Worm (Caenorhabditis elegans) whole organism, L1 larva: ENCODE results near the gene F08H9.4.
A peak's percentile ranks its signal among the peaks of the same experiment; 100 is the strongest.

Source experiments
- C34B4.2 ChIP-seq: sonication (generic microtip); optimal IDR thresholded peaks from 2 replicates; lab custom pipeline; 2017; ENCODE audit warnings: mild to moderate bottlenecking, missing genetic modification characterization, missing compliant biosample characterization
- Y116A8C.19 ChIP-seq: sonication (generic microtip); optimal IDR thresholded peaks from 2 replicates; lab custom pipeline; 2016; ENCODE audit warnings: missing compliant biosample characterization, missing genetic modification characterization, borderline replicate concordance
- aly-2 ChIP-seq: fragments of 150-350 bp; optimal IDR thresholded peaks from 2 replicates; lab custom pipeline; 2014; ENCODE audit warnings: missing biosample characterization, missing genetic modification characterization
- ama-1 ChIP-seq: fragments of 150-350 bp; optimal IDR thresholded peaks from 2 replicates; lab custom pipeline; 2014
- blmp-1 ChIP-seq: fragments of 150-350 bp; optimal IDR thresholded peaks from 2 replicates; lab custom pipeline; 2014; ENCODE audit warnings: missing biosample characterization, missing genetic modification characterization
- ceh-88 ChIP-seq: fragments of 200-800 bp; sonication (Bioruptor generic); IDR thresholded peaks from 2 replicates; pipeline ENCODE4 v1.3.6; 2022; ENCODE audit warnings: missing genetic modification characterization, missing compliant biosample characterization
- efl-1 ChIP-seq, 4 experiments: fragments of 150-350 bp; optimal IDR thresholded peaks in 3 of 4; peaks in 1 of 4; 1 replicate in 1 of 4; 2 replicates in 3 of 4; lab custom pipeline; 2014; ENCODE audit warnings: missing biosample characterization in 2 of 4, missing genetic modification characterization in 2 of 4, missing genetic modification reagents in 2 of 4
- elt-2 ChIP-seq: sonication (generic microtip); optimal IDR thresholded peaks from 2 replicates; lab custom pipeline; 2016; ENCODE audit warnings: missing genetic modification characterization, mild to moderate bottlenecking, inconsistent platforms, missing compliant biosample characterization, missing genetic modification reagents
- fkh-10 ChIP-seq: sonication (generic microtip); optimal IDR thresholded peaks from 2 replicates; lab custom pipeline; 2017; ENCODE audit warnings: missing biosample characterization, missing genetic modification reagents, missing genetic modification characterization
- grh-1 ChIP-seq: fragments of 200-800 bp; sonication (Bioruptor generic); IDR thresholded peaks from 2 replicates; pipeline ENCODE4 v1.3.6; 2022; ENCODE audit warnings: missing genetic modification reagents, missing genetic modification characterization, missing compliant biosample characterization
- hlh-17 ChIP-seq: fragments of 200-800 bp; sonication (Bioruptor generic); optimal IDR thresholded peaks from 2 replicates; lab custom pipeline; 2018; ENCODE audit warnings: missing genetic modification characterization, mild to moderate bottlenecking, missing compliant biosample characterization, moderate library complexity, borderline replicate concordance
- hlh-4 ChIP-seq: sonication (generic microtip); optimal IDR thresholded peaks from 2 replicates; lab custom pipeline; 2016; ENCODE audit warnings: mild to moderate bottlenecking, missing genetic modification characterization, missing compliant biosample characterization
- hpl-2 ChIP-seq: fragments of 150-350 bp; optimal IDR thresholded peaks from 2 replicates; lab custom pipeline; 2014; ENCODE audit warnings: missing biosample characterization, missing genetic modification reagents, missing genetic modification characterization
- irx-1 ChIP-seq: sonication (generic microtip); optimal IDR thresholded peaks from 2 replicates; lab custom pipeline; 2016; ENCODE audit warnings: missing genetic modification characterization, missing compliant biosample characterization
- lin-14 ChIP-seq: fragments of 200-800 bp; sonication (Bioruptor generic); optimal IDR thresholded peaks from 2 replicates; lab custom pipeline; 2018; ENCODE audit warnings: mild to moderate bottlenecking, missing genetic modification characterization, moderate library complexity, missing compliant biosample characterization
- mdl-1 ChIP-seq, 2 experiments: fragments of 150-350 bp; optimal IDR thresholded peaks; 2 replicates each; lab custom pipeline; 2014 to 2017; ENCODE audit warnings: missing biosample characterization in 2 of 2, missing genetic modification characterization in 2 of 2, inconsistent platforms in 1 of 2
- mep-1 ChIP-seq: fragments of 150-350 bp; optimal IDR thresholded peaks from 2 replicates; lab custom pipeline; 2014; ENCODE audit warnings: missing biosample characterization, missing genetic modification characterization
- nhr-11 ChIP-seq: fragments of 150-350 bp; optimal IDR thresholded peaks from 2 replicates; lab custom pipeline; 2014; ENCODE audit warnings: missing biosample characterization, missing genetic modification characterization
- nhr-12 ChIP-seq: sonication (generic microtip); optimal IDR thresholded peaks from 2 replicates; lab custom pipeline; 2017; ENCODE audit warnings: missing biosample characterization, missing genetic modification characterization
- nhr-19 ChIP-seq: fragments of 200-800 bp; sonication (Bioruptor generic); conservative IDR thresholded peaks from 2 replicates; pipeline ENCODE4 v1.3.6; 2022; ENCODE audit warnings: missing genetic modification characterization, missing compliant biosample characterization
- nhr-237 ChIP-seq: fragments of 150-350 bp; optimal IDR thresholded peaks from 2 replicates; lab custom pipeline; 2014; ENCODE audit warnings: missing biosample characterization, missing genetic modification characterization
- nhr-76 ChIP-seq: sonication (generic microtip); optimal IDR thresholded peaks from 2 replicates; lab custom pipeline; 2017; ENCODE audit warnings: missing biosample characterization, missing genetic modification characterization
- nhr-85 ChIP-seq: sonication (generic microtip); peaks from one replicate; lab custom pipeline; 2016; ENCODE audit warnings: missing genetic modification characterization, inconsistent platforms, missing compliant biosample characterization
- nhr-90 ChIP-seq: sonication (generic microtip); optimal IDR thresholded peaks from 2 replicates; lab custom pipeline; 2016; ENCODE audit warnings: mild to moderate bottlenecking, missing genetic modification characterization, missing compliant biosample characterization; ENCODE audit not compliant: poor library complexity
- pag-3 ChIP-seq: sonication (generic microtip); optimal IDR thresholded peaks from 2 replicates; lab custom pipeline; 2017; ENCODE audit warnings: missing genetic modification characterization, mild to moderate bottlenecking, missing compliant biosample characterization, antibody characterized with exemption, borderline replicate concordance; ENCODE audit not compliant: insufficient read depth
- pax-3 ChIP-seq: fragments of 200-800 bp; sonication (Bioruptor generic); optimal IDR thresholded peaks from 2 replicates; lab custom pipeline; 2018; ENCODE audit warnings: mild to moderate bottlenecking, missing genetic modification characterization, moderate library complexity, missing compliant biosample characterization
- rnt-1 ChIP-seq: sonication (generic microtip); optimal IDR thresholded peaks from 2 replicates; lab custom pipeline; 2016; ENCODE audit warnings: mild to moderate bottlenecking, missing genetic modification characterization, moderate library complexity, missing compliant biosample characterization
- snpc-4 ChIP-seq: fragments of 150-350 bp; optimal IDR thresholded peaks from 2 replicates; lab custom pipeline; 2014; ENCODE audit warnings: missing biosample characterization, missing genetic modification characterization
- sox-4 ChIP-seq: sonication (generic microtip); optimal IDR thresholded peaks from 2 replicates; lab custom pipeline; 2016; ENCODE audit warnings: missing genetic modification characterization, missing compliant biosample characterization
- sptf-1 ChIP-seq: fragments of 150-350 bp; optimal IDR thresholded peaks from 2 replicates; lab custom pipeline; 2014; ENCODE audit warnings: missing biosample characterization, missing genetic modification characterization
- tlp-1 ChIP-seq: fragments of 150-350 bp; optimal IDR thresholded peaks from 2 replicates; lab custom pipeline; 2014; ENCODE audit warnings: missing biosample characterization, missing genetic modification characterization
- unc-130 ChIP-seq: fragments of 150-350 bp; optimal IDR thresholded peaks from 2 replicates; lab custom pipeline; 2017; ENCODE audit warnings: missing biosample characterization, missing genetic modification characterization, inconsistent platforms
- unc-62 ChIP-seq: fragments of 150-350 bp; optimal IDR thresholded peaks from 2 replicates; lab custom pipeline; 2014; ENCODE audit warnings: missing biosample characterization, missing genetic modification reagents, missing genetic modification characterization
- ztf-11 ChIP-seq, 2 experiments: sonication (generic microtip); optimal IDR thresholded peaks; 2 replicates each; lab custom pipeline; 2016 to 2017; ENCODE audit warnings: missing genetic modification characterization in 2 of 2, missing biosample characterization in 1 of 2, missing compliant biosample characterization in 1 of 2

The F08H9.4 gene

DNA sequence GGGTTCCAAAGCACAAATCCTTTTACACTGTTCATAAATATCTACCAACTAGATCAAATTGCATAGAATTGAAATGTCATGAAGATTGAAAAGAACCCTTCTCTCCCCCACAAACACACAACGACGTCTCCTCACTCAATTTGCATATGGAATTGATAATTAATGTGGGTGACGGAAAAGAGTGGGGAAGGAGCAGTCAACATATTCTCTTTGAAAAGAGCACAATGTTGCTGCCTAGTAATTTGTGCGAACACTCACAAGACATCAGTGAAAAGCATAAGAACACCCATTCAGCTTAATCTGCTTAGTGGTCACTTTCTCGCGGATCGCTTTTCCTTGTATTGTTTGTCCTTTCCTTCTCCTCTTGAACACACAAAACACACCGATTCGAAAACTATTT lies 32.2 kb upstream of the F08H9.4 start:
- TF ChIP-seq mep-1 (no peak), nhr-85 (peak; percentile 34)

DNA sequence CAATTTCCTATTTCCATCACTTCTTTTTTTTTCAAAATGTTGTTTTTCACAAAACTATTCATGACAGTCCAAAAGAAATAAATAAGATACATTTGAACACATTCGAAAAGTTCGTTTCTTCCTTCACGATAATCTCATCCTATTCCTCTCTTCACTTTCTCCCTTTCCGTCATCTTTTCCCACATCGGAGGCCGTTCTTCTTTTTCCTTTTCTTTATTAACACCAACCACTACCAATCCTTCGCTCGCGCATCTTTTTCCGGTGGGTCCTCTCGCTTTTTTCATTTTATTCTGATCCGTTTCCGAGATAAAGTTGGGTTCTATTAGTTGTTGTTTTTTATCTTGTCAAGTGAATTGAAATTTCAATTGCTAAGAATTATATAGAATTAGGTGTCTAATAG lies 31.3 kb upstream of the F08H9.4 start:
- no peak for TF ChIP-seq ama-1 (lab: Kevin White, UChicago)
- TF ChIP-seq blmp-1 (tag; lab: Kevin White, UChicago) = peak; percentile 94
- peak; percentile 51 for TF ChIP-seq lin-14 (GFP tag; lab: Kevin White, UChicago)
- no peak for TF ChIP-seq rnt-1 (tag; lab: Kevin White, UChicago)

DNA sequence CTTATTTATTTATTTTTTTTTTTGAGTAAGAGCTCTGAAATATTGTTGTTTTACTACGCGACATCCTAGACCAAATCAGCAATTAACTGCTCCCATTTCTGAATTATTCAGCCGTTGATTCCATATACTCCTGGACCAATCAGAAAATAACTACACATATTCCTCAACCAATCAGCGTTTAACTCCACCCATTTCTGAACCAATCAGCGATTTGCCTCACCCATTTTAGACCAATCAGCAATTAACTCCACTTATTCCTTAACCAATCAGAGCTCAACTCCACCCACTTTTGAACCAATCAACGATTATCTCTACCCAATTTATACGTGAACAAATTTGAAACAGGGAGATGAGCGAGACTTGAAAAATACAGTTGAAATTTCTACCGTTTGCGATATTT lies 29.4 kb upstream of the F08H9.4 start:
- TF ChIP-seq hpl-2 (GFP tag; lab: Kevin White, UChicago) (no peak), pax-3 (tag; lab: Kevin White, UChicago) (no peak), nhr-237 (tag; lab: Kevin White, UChicago) (no peak)

DNA sequence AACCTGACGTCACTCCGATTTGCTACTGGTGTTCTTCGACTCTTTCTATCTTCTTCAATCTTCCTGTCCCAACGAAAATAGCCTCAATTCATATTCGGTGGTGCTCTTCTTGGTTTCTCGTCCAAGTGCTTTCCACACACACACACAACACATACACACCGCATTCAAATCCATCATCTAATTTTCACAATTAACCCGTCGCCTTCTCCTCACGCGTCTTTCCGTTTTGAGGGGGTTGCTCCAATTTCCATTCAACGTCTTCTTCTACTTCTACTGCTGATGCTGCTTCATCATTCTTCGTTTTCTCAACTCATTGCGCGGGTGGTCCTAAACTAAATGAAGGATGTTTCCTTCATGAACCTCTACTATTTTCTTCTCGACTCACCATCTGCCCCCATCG lies 26.9 kb upstream of the F08H9.4 start:
- no peak for TF ChIP-seq ztf-11 (tag; optimal IDR thresholded peaks at IDR 0.05; lab: Kevin White, UChicago)
- TF ChIP-seq lin-14 (GFP tag; lab: Kevin White, UChicago) = peak; percentile 25

DNA sequence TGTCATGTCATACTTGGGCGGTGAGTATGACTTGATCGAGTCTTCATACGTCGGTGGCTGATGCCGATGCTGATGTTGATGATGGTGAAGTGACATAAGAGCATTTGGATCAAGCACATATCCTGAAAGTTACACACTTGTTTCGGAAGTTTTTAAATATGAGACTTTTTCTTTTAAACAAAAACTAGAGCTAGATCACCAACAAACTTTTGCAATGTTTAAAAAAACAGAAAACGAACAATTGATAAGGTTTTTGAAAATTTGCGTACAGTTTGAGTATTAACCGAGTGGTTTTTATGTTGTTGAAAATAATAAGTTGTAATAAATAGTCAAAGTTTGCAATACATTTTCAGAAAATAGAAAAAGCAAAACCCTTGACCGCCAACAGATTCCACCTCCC lies 20.4 kb upstream of the F08H9.4 start, which contains the start of gene R02D5.4:
Gene R02D5.4, minus strand, starts transcription at position 101 of the 400 bp plus-strand sequence.
- no peak for TF ChIP-seq rnt-1 (tag; lab: Kevin White, UChicago)
- TF ChIP-seq ceh-88 (GFP tag; lab: Robert Waterston, UW) = no peak
- TF ChIP-seq ama-1 (lab: Kevin White, UChicago) = no peak
- no peak for TF ChIP-seq mdl-1 (tag; optimal IDR thresholded peaks at IDR 0.05; lab: Kevin White, UChicago)
- no peak for TF ChIP-seq nhr-19 (GFP tag; lab: Robert Waterston, UW)
- no peak for TF ChIP-seq hlh-17 (GFP tag; lab: Kevin White, UChicago)
- TF ChIP-seq nhr-76 (tag; lab: Kevin White, UChicago) = no peak
- TF ChIP-seq nhr-11 (tag; lab: Kevin White, UChicago) = no peak
- no peak for TF ChIP-seq hlh-4
- TF ChIP-seq aly-2 = no peak
- TF ChIP-seq snpc-4 = no peak
- TF ChIP-seq efl-1 (optimal IDR thresholded peaks at IDR 0.05; lab: Kevin White, UChicago) = no peak
- TF ChIP-seq efl-1 (GFP tag; optimal IDR thresholded peaks at IDR 0.05 in 1 of 2; lab: Kevin White, UChicago) = no peak

DNA sequence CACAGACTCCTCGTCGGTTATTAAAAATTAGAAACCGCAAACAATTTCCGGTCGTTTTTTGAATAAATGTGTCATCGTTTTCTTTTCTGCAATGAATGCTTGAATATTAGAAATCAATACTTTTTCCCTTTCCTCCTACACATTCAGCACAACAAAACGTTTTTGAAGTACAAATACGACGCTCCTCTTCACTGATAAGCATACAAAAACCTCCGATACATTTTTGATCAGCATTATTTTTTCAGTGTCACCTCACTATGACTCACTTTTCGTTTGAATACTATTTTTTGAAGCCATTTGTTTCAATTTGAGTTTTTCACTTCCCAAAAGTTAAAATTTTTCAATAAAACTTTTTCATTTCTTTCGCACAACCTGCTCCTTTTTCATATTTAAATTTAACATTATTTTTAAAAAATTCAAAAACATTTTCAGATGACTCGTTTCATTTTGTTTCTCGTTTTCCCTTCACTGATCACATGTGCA lies 18.5 kb upstream of the F08H9.4 start, which contains the start of gene R02D5.3:
Gene R02D5.3, plus strand, starts transcription at position 433 of the 483 bp plus-strand sequence.
- TF ChIP-seq elt-2 (tag; lab: Kevin White, UChicago) = peak; percentile 34
- no peak for TF ChIP-seq nhr-12 (tag; lab: Kevin White, UChicago)
- no peak for TF ChIP-seq unc-130 (tag; lab: Kevin White, UChicago)

DNA sequence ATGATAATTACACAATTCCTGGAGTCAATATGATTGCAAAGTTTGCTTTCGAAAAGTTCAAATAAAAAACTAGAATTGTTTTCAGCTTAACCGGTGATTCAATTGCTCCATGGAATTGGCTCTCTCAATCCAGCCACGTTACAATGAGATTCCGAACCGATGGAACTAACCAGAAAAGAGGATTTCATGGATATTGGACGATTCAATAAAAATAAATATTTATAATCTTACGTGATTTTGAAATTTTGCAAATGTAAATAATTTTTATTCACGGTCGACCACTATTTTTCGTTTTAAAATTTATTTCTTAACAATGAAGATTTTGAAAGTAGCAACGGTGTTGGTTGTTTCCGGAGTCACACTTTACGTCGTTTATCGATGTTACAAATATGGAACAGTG lies 17.8 kb upstream of the F08H9.4 start, which contains the start of gene R02D5.10:
Gene R02D5.10, plus strand, starts transcription at position 301 of the 400 bp plus-strand sequence.
- no peak for TF ChIP-seq rnt-1 (tag; lab: Kevin White, UChicago)
- no peak for TF ChIP-seq grh-1 (GFP tag; lab: Robert Waterston, UW)

DNA sequence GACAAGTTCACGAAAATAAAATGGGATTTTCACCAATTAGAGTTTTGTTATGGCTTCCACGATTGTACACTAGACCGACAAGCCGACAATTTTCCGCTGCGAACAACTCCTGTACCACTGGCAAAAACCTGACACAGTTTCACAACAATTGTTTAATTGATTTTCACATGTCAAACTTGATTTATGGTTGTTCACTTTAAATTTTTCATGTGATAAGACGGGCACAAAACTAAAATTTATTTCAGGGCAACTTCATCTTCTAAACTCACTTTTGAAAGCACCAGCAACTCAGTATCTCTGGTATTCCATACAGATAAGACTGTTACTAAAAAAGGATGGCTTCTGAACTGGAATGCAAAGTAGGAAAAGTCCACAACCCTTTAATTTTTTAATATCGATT lies 17.2 kb upstream of the F08H9.4 start, which contains the start of gene R02D5.7:
Gene R02D5.7, minus strand, starts transcription at position 101 of the 400 bp plus-strand sequence.
- TF ChIP-seq C34B4.2 (tag; lab: Kevin White, UChicago) (no peak), Y116A8C.19 (tag; lab: Kevin White, UChicago) (no peak), irx-1 (tag; lab: Kevin White, UChicago) (no peak), sox-4 (tag; lab: Kevin White, UChicago) (no peak), nhr-76 (tag; lab: Kevin White, UChicago) (no peak), tlp-1 (tag; lab: Kevin White, UChicago) (no peak), pag-3 (tag; lab: Kevin White, UChicago) (no peak), efl-1 (optimal IDR thresholded peaks at IDR 0.05; lab: Kevin White, UChicago) (no peak), efl-1 (GFP tag; optimal IDR thresholded peaks at IDR 0.05 in 1 of 2; lab: Kevin White, UChicago) (no peak), rnt-1 (tag; lab: Kevin White, UChicago) (no peak), snpc-4 (no peak), fkh-10 (no peak), nhr-90 (tag; lab: Kevin White, UChicago) (no peak), hlh-4 (no peak), elt-2 (tag; lab: Kevin White, UChicago) (no peak), unc-62 (no peak), nhr-19 (GFP tag; lab: Robert Waterston, UW) (no peak), sptf-1 (tag; lab: Kevin White, UChicago) (no peak)
